Fruit fly (Drosophila melanogaster) whole organism, wandering third instar larva: ENCODE data around the gene Ca-alpha1T.

ENCODE experiments used
- CG32264 ChIP-seq: fragments of 200-800 bp; sonication (Bioruptor generic); optimal IDR thresholded peaks from 2 replicates; lab custom pipeline; 2016; ENCODE audit warnings: missing biosample characterization, missing genetic modification characterization
- CG9705 ChIP-seq: fragments of 200-800 bp; sonication (Bioruptor generic); optimal IDR thresholded peaks from 2 replicates; lab custom pipeline; 2018; ENCODE audit warnings: missing biosample characterization, mild to moderate bottlenecking, missing genetic modification characterization
- Dfd ChIP-seq: fragments of >200 bp; optimal IDR thresholded peaks from 2 replicates; lab custom pipeline; 2017; ENCODE audit warnings: missing biosample characterization, missing genetic modification characterization
- Dif ChIP-seq: fragments of 200-275, 200-300 bp; sonication (Bioruptor generic); optimal IDR thresholded peaks from 2 replicates; lab custom pipeline; 2018; ENCODE audit warnings: missing biosample characterization, missing genetic modification characterization; ENCODE audit not compliant: partially characterized antibody
- GATAd ChIP-seq: sonication (Bioruptor generic); optimal IDR thresholded peaks from 2 replicates; lab custom pipeline; 2016; ENCODE audit warnings: missing biosample characterization, missing genetic modification characterization
- HLH106 ChIP-seq: fragments of 200-800 bp; optimal IDR thresholded peaks from 3 replicates; lab custom pipeline; 2019; ENCODE audit warnings: missing biosample characterization, mild to moderate bottlenecking, missing genetic modification characterization, moderate library complexity
- Hnf4 ChIP-seq: fragments of 200-800 bp; sonication (Bioruptor generic); optimal IDR thresholded peaks from 2 replicates; lab custom pipeline; 2016; ENCODE audit warnings: missing biosample characterization, mild to moderate bottlenecking, missing genetic modification characterization
- Hr78 ChIP-seq: fragments of >200 bp; optimal IDR thresholded peaks from 2 replicates; lab custom pipeline; 2017; ENCODE audit warnings: missing biosample characterization, missing genetic modification characterization
- Hr83 ChIP-seq: fragments of 200-300 bp; sonication (Bioruptor generic); optimal IDR thresholded peaks from 2 replicates; lab custom pipeline; 2016; ENCODE audit warnings: missing biosample characterization, mild to moderate bottlenecking, missing genetic modification characterization, moderate library complexity; ENCODE audit not compliant: poor library complexity, severe bottlenecking
- Jra ChIP-seq: sonication (Bioruptor generic); optimal IDR thresholded peaks from 2 replicates; lab custom pipeline; 2016; ENCODE audit warnings: missing biosample characterization, missing genetic modification characterization
- Mio ChIP-seq: sonication (Bioruptor generic); optimal IDR thresholded peaks from 2 replicates; lab custom pipeline; 2016; ENCODE audit warnings: missing biosample characterization, missing genetic modification characterization
- Myc ChIP-seq: fragments of >200 bp; optimal IDR thresholded peaks from 2 replicates; lab custom pipeline; 2017
- N ChIP-seq: fragments of >200 bp; optimal IDR thresholded peaks from 2 replicates; lab custom pipeline; 2018; ENCODE audit warnings: missing biosample characterization, missing external identifiers, missing genetic modification characterization
- OdsH ChIP-seq: fragments of 200-800 bp; sonication (Bioruptor generic); optimal IDR thresholded peaks from 2 replicates; lab custom pipeline; 2016; ENCODE audit warnings: missing biosample characterization, mild to moderate bottlenecking, missing genetic modification characterization
- Sp1 ChIP-seq: fragments of 200-800 bp; sonication (Bioruptor generic); optimal IDR thresholded peaks from 3 replicates; lab custom pipeline; 2019; ENCODE audit warnings: missing biosample characterization, mild to moderate bottlenecking, missing genetic modification characterization, moderate library complexity
- Vsx2 ChIP-seq: fragments of 200-300, 225-300 bp; sonication (Bioruptor generic); optimal IDR thresholded peaks from 2 replicates; lab custom pipeline; 2018; ENCODE audit warnings: missing biosample characterization, missing genetic modification characterization; ENCODE audit not compliant: partially characterized antibody
- br ChIP-seq: fragments of 200-800 bp; sonication (Bioruptor generic); optimal IDR thresholded peaks from 2 replicates; lab custom pipeline; 2016; ENCODE audit warnings: missing biosample characterization, missing genetic modification characterization
- brk ChIP-seq: fragments of 200-800 bp; sonication (Bioruptor generic); optimal IDR thresholded peaks from 2 replicates; lab custom pipeline; 2016; ENCODE audit warnings: missing biosample characterization, mild to moderate bottlenecking, missing genetic modification characterization
- dl ChIP-seq, 2 experiments: fragments of 175-275, 200-275 bp in 1 of 2; fragments of 200-275 bp in 1 of 2; sonication (Bioruptor generic); optimal IDR thresholded peaks; lab custom pipeline; 2018; ENCODE audit warnings: mild to moderate bottlenecking in 2 of 2, missing biosample characterization in 2 of 2, missing genetic modification characterization in 2 of 2, moderate library complexity in 2 of 2; ENCODE audit not compliant: partially characterized antibody in 2 of 2, insufficient read depth in 1 of 2
- dmrt93B ChIP-seq: fragments of 200-800 bp; sonication (Bioruptor generic); optimal IDR thresholded peaks from 2 replicates; lab custom pipeline; 2018; ENCODE audit warnings: missing biosample characterization, mild to moderate bottlenecking, missing genetic modification characterization
- foxo ChIP-seq, 2 experiments: fragments of 200-800 bp; sonication (Bioruptor generic); optimal IDR thresholded peaks; 2 replicates in 1 of 2; 3 replicates in 1 of 2; lab custom pipeline; 2016 to 2017; ENCODE audit warnings: missing biosample characterization in 2 of 2, missing genetic modification characterization in 2 of 2
- fru ChIP-seq: fragments of 200-800 bp; sonication (Bioruptor generic); optimal IDR thresholded peaks from 3 replicates; lab custom pipeline; 2016; ENCODE audit warnings: missing biosample characterization, mild to moderate bottlenecking, missing genetic modification characterization
- h ChIP-seq: fragments of 200-800 bp; sonication (Bioruptor generic); optimal IDR thresholded peaks from 3 replicates; lab custom pipeline; 2016; ENCODE audit warnings: missing biosample characterization, mild to moderate bottlenecking, missing genetic modification characterization
- jim ChIP-seq: fragments of 175-275, 200-325 bp; sonication (Bioruptor generic); optimal IDR thresholded peaks from 2 replicates; lab custom pipeline; 2016; ENCODE audit warnings: missing biosample characterization, mild to moderate bottlenecking, missing genetic modification characterization
- lola ChIP-seq: fragments of >200 bp; optimal IDR thresholded peaks from 2 replicates; lab custom pipeline; 2017; ENCODE audit warnings: missing biosample characterization, missing genetic modification characterization
- pan ChIP-seq: fragments of >200 bp; optimal IDR thresholded peaks from 2 replicates; lab custom pipeline; 2017
- psq ChIP-seq: fragments of 200-800 bp; sonication (Bioruptor generic); optimal IDR thresholded peaks from 3 replicates; lab custom pipeline; 2017; ENCODE audit warnings: missing biosample characterization, mild to moderate bottlenecking, missing genetic modification characterization, moderate library complexity
- rgr ChIP-seq: fragments of 200-800 bp; sonication (Bioruptor generic); optimal IDR thresholded peaks from 3 replicates; lab custom pipeline; 2016; ENCODE audit warnings: missing biosample characterization, mild to moderate bottlenecking, missing genetic modification characterization
- sv ChIP-seq: fragments of 200-800 bp; sonication (Bioruptor generic); optimal IDR thresholded peaks from 3 replicates; lab custom pipeline; 2016; ENCODE audit warnings: missing biosample characterization, missing genetic modification characterization
- tai ChIP-seq: sonication (Bioruptor generic); optimal IDR thresholded peaks from 2 replicates; lab custom pipeline; 2016; ENCODE audit warnings: missing biosample characterization, missing genetic modification characterization
- usp ChIP-seq: fragments of >200 bp; optimal IDR thresholded peaks from 2 replicates; lab custom pipeline; 2017; ENCODE audit warnings: missing biosample characterization, missing genetic modification characterization
- woc ChIP-seq: sonication (Bioruptor generic); optimal IDR thresholded peaks from 2 replicates; lab custom pipeline; 2016; ENCODE audit warnings: missing biosample characterization, mild to moderate bottlenecking, missing genetic modification characterization

Gene Ca-alpha1T

DNA sequence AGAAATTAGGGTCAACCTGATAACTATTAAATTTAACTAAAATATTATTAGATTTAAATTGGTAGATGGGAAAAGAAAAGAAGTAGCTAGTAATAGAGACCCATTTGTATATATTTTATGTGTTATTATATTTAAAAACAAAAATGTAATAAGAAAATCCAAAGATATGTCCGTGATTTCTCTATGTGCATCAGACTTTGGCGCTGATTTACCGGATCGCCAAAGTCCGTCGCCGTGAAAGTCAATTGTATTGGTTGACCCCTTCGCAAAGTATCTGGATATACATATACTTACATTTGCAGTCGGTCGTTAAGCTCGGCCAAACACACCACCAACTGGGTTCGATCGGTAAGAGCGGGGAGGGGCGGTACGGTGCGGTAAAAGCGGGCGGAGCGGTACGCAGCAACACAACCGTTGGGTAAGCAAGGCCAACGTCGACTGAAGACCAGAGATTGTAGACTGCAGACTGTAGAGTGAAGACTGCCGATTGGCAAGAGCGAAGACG lies 115.2 kb downstream of the Ca-alpha1T start:
- TF ChIP-seq fru: peak; percentile 12
- TF ChIP-seq OdsH: peak; percentile 56
- no peak for TF ChIP-seq Vsx2 (GFP tag; lab: Kevin White, UChicago)
- no peak for TF ChIP-seq tai (GFP tag; lab: Kevin White, UChicago)
- no peak for TF ChIP-seq jim (GFP tag; lab: Kevin White, UChicago)
- no peak for TF ChIP-seq lola (GFP tag; lab: Kevin White, UChicago)
- peak; percentile 52 for TF ChIP-seq Hnf4 (GFP tag; lab: Kevin White, UChicago)
- TF ChIP-seq Hr83 (GFP tag; lab: Kevin White, UChicago): no peak
- TF ChIP-seq Sp1 (GFP tag; lab: Kevin White, UChicago): peak; percentile 69
- TF ChIP-seq h (GFP tag; lab: Kevin White, UChicago): peak; percentile 38
- peak in 1 of 2 experiments; percentile 50 for TF ChIP-seq foxo (GFP tag; optimal IDR thresholded peaks at IDR 0.05; lab: Kevin White, UChicago)
- TF ChIP-seq psq (GFP tag; lab: Kevin White, UChicago): peak; percentile 43
- TF ChIP-seq rgr (GFP tag; lab: Kevin White, UChicago): peak; percentile 40
- TF ChIP-seq CG9705: peak; percentile 25
- peak; percentile 63 for TF ChIP-seq HLH106 (tag; lab: Kevin White, UChicago)

dm6 chrX:6075586-6075985 lies 116.7 kb downstream of the Ca-alpha1T start:
- TF ChIP-seq pan (lab: Kevin White, UChicago): no peak
- no peak for TF ChIP-seq h (GFP tag; lab: Kevin White, UChicago)
- no peak for TF ChIP-seq HLH106 (tag; lab: Kevin White, UChicago)
- TF ChIP-seq N (GFP tag; lab: Kevin White, UChicago): no peak
- no peak for TF ChIP-seq Mio (GFP tag; lab: Kevin White, UChicago)
- no peak for TF ChIP-seq Sp1 (GFP tag; lab: Kevin White, UChicago)
- TF ChIP-seq Dif (GFP tag; lab: Kevin White, UChicago): no peak
- no peak for TF ChIP-seq Jra (GFP tag; lab: Kevin White, UChicago)
- no peak for TF ChIP-seq Hr83 (GFP tag; lab: Kevin White, UChicago)
- TF ChIP-seq Myc: no peak
- no peak for TF ChIP-seq lola (GFP tag; lab: Kevin White, UChicago)
- no peak for TF ChIP-seq usp (GFP tag; lab: Kevin White, UChicago)
- no peak for TF ChIP-seq woc
- TF ChIP-seq Hnf4 (GFP tag; lab: Kevin White, UChicago): no peak
- TF ChIP-seq, all 38 proteins: peak for 0

DNA sequence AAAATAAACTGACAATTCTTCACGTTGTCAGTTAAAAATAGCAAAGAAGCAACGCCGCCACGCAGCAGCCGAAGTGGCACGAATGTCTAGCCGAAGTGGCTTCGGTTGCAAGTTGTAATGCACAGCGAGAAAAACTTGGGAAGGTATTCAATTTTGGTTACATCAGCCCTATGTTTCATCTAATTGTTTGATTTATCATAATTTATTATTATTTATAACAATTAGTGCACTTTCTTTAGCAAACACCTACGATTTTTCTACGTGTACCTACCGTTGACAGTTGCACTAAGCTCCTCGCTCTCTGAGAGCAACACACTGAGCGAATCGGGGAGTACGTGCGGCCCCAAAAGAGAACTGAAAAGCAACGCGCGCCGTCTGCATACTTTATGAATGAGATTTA lies 117.4 kb downstream of the Ca-alpha1T start, which contains the start of gene Tsp5D:
TSS of gene Tsp5D (minus strand) at position 13 of the 400 bp plus-strand sequence.
- TF ChIP-seq HLH106 (tag; lab: Kevin White, UChicago) (peak; percentile 46), sv (GFP tag; lab: Kevin White, UChicago) (peak; percentile 56), fru (peak; percentile 26), dmrt93B (GFP tag; lab: Kevin White, UChicago) (no peak), rgr (GFP tag; lab: Kevin White, UChicago) (no peak), Myc (no peak), br (GFP tag; lab: Kevin White, UChicago) (no peak), foxo (GFP tag; optimal IDR thresholded peaks at IDR 0.05; lab: Kevin White, UChicago) (peak in 1 of 2 experiments; percentile 19), h (GFP tag; lab: Kevin White, UChicago) (peak; percentile 38), Jra (GFP tag; lab: Kevin White, UChicago) (no peak), psq (GFP tag; lab: Kevin White, UChicago) (peak; percentile 11)

- TF ChIP-seq psq (GFP tag; lab: Kevin White, UChicago) (no peak), dl (GFP tag; optimal IDR thresholded peaks at IDR 0.05; lab: Kevin White, UChicago; ENCODE audit: insufficient read depth in 1 of 2, partially characterized antibody in 2 of 2) (no peak), Hnf4 (GFP tag; lab: Kevin White, UChicago) (no peak), GATAd (GFP tag; lab: Kevin White, UChicago) (no peak), Dif (GFP tag; lab: Kevin White, UChicago) (no peak), jim (GFP tag; lab: Kevin White, UChicago) (no peak), Sp1 (GFP tag; lab: Kevin White, UChicago) (no peak), h (GFP tag; lab: Kevin White, UChicago) (no peak), CG32264 (GFP tag; lab: Kevin White, UChicago) (no peak), brk (GFP tag; lab: Kevin White, UChicago) (no peak), Dfd (GFP tag; lab: Kevin White, UChicago) (no peak), Hr78 (GFP tag; lab: Kevin White, UChicago) (no peak), lola (GFP tag; lab: Kevin White, UChicago) (no peak), rgr (GFP tag; lab: Kevin White, UChicago) (no peak), Vsx2 (GFP tag; lab: Kevin White, UChicago) (no peak), pan (lab: Kevin White, UChicago) (no peak), Hr83 (GFP tag; lab: Kevin White, UChicago) (no peak)
Observed at dm6 chrX:6068714-6069113, 123.6 kb downstream of the Ca-alpha1T start.
